Fruit fly (Drosophila melanogaster) ovary, adult (tissue): ENCODE measurements around the gene CG13896.

Source experiments
- CG17801 ChIP-seq: fragments of 200-800 bp; optimal IDR thresholded peaks from 2 replicates; lab custom pipeline; 2019; ENCODE audit warnings: missing biosample characterization, mild to moderate bottlenecking, missing genetic modification characterization, moderate library complexity; ENCODE audit not compliant: partially characterized antibody

Gene CG13896

DNA sequence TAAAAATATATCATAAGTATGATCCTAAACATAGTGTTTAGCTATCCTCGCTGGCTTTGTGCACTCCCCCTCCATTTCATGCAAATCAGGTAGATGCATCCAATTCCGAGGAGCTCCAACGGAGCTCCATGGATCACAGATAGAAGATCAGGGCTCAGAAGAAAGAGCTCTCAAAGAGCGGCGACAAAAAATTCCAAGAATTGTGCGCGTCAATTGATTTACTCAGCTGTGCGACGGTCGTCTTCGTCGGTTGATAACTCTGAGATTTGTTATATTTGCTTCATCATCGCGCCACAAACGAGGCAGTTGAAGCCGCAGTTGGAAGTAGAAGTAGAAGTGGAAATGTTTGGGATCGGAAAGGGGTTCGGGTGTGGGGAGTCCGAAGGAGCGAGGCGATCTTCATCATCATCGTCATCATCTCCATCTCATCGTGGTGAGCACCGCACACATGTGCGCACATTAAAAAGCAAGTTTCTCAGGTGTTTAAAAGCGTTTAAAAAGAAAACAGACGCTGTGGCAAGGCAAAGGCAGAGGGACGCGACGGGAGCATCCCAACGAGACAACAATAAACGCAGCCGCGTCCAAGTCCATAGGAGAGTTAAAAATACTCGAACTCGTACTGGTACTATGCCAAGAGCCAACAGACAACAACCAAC lies 21.7 kb upstream of the CG13896 start:
- no peak for TF ChIP-seq CG17801

dm6 chr3L:732290-732954 lies 20.8 kb upstream of the CG13896 start:
- TF ChIP-seq CG17801 = peak; percentile 52

DNA sequence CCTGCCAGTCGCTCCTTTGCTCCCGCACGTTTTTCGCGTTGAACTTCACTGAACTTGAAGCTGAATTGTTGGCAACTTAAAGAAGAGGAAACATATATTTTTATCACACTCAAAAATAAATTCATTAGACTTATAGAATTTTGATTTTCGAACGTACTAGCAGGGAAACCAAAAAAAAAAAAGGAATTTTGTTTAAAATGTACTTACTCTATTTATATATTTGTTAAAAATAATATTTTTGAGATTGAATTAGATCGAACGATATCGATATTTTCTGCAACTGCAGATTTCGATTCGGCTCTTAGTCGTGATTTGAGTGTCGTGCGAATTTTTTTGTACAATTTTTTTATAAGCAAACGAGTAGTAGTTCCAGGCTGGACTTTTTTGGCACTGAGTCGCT lies 19.8 kb upstream of the CG13896 start:
- no peak for TF ChIP-seq CG17801

dm6 chr3L:729345-729744 lies 17.7 kb upstream of the CG13896 start:
- TF ChIP-seq CG17801 = no peak

- no peak for TF ChIP-seq CG17801
Observed at dm6 chr3L:728579-728978, 16.9 kb upstream of the CG13896 start.

DNA sequence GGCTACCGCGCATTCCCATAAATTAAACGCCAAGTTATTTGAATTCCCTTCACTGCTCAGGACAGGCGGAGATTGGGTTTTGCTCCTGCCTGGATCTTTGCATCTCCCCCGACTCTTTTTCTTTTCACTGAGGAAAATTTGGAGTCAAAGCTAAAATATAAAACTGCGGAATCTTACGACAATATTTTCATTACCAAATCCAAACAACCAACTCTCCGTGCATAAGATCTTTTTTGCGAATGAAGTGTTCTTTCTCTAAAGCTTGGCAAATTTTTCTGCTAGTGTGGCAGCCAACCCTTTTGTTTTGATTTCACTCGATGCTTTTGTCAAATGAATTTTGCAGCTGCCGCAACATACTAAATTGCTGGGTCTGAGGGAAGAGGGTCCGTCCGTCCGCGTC lies 16.2 kb upstream of the CG13896 start:
- no peak for TF ChIP-seq CG17801

DNA sequence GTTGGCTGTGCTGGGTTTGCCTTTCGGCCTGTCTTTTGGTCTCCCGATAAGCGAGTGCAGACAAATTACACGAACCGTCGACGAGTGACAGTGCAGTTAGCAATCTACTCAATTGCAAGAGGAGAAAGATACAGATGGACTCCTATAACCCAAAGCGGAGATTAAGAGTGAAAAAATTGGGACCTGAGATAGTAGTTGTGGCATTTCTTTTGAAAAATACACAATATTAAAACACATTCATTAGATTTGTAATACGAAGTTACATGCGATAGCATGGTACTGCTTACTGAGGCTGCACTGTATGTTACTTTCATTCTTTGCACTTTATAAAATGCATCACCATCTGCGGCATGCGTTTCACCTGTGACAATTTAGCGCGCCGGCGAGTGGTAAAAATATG lies 15.5 kb upstream of the CG13896 start:
- TF ChIP-seq CG17801 = no peak

DNA sequence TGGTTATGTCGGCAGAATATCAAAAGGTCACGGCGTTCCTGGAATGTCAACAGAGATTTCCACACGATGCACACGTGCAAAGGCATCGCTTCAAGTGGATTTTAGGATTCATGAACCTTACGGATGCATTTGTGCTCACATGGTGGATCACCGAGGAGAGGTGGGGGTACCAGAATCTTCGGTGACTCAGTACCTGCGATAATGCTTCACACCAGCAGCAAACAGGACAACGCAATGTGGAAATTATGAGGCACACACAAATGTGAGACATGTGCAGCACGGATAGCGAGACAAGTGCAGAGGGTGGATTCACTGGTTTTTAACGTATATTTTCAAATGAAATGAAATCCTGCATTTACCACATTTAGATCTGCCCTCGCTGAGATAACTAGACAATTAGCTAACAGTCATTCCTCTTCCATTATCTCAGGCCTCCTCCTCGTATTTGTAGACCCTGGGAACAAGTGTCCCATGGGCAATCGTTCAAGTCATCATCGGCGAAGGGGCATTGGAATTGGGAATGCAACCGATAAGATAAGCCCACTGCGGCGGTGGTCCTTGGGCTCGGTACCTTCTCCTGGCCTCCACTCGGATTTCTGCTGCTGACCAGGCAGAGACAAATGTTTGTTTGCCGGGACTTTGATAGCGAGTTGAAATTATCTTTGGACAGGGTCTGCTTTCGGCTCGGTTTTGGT lies 15.0 kb upstream of the CG13896 start:
- no peak for TF ChIP-seq CG17801

DNA sequence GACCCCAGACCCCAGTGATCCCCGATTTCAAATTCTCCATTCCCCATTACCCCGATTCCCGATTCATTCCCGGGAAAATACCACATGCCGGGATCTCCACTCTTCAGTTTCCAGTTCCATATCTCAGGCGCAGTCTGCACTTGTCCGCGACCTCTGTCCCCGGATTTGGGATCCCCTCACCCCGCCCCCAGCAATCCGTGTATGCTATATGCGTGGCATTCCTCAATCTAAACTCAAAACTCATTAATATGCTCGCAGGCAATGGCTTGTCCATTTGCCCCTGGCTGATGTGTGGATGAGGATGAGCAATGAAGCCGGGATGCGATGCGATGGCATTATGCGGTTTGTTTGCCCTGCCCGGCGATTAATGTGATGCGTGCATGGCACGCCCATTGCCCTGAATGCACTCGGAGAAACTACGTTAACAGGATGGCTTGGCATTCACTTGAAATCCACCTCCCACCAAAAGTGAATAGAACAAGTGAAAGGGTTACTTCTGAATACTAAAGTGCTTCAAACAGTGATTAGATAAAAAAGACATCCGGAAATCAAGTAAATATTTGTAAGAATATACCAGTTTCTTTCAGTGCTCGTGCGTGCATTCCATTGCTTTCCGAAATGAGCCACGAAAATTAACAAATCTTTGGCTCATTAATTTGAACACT lies 14.0 kb upstream of the CG13896 start:
- no peak for TF ChIP-seq CG17801

DNA sequence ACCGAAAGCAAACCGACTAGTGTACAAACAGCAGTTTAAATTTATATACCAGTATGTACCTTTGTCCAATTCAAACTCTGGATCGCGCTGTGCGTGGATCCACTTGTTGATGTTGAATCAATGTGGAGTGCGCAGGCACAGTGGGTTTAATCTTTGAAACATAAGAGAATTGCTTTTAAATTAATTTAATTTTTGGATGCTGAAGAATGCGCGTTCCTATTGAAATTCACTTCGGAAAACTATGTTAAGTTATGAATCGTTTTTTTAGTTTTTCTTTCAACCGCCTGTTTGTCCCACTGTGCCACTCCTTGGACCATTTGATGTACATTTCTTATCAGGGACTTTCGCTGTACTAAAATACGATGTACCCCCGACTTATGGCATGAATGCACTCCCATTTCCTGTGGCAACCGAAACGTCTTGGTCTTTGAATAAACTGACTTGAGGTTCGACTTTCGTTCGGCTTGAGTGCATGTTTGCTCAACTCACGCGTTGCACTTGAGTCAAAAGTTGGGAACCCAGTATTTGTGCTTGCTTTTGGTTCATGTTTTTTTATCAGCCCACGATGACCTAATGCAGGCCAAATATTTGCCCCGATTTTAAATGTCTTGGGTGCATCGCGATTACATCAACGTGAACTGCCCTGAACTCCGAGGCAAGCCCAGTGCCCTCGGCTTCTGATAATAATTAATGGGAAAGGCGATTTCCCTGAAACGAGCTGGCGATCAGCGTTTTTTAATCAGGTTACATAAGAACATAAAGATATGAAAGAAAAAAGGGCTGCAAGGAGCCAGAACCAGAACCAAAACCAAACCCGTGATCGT lies 13.1 kb upstream of the CG13896 start:
- TF ChIP-seq CG17801 = peak; percentile 34

- no peak for TF ChIP-seq CG17801
Observed at dm6 chr3L:723654-724461, 12.2 kb upstream of the CG13896 start.

- no peak for TF ChIP-seq CG17801
Observed at dm6 chr3L:722386-722785, 10.7 kb upstream of the CG13896 start.

DNA sequence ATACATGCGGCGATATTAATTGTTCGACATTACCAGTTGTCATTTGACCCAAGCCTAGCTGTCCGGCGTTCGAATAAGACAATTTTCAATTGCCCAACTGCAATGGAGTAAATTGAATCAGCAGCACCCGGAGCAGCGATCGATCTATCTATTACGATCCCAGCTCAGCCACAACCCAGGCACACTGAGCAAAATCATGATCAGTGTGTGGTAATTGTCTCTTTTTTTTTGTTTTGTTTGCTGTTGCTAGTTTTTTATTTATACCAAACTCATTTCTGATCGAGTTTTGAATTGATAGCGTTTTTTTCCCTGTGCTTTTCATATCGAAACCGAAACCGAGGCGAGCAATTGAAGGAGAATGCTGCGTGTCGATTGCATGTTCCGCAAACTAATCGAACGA lies 10.2 kb upstream of the CG13896 start:
- no peak for TF ChIP-seq CG17801

DNA sequence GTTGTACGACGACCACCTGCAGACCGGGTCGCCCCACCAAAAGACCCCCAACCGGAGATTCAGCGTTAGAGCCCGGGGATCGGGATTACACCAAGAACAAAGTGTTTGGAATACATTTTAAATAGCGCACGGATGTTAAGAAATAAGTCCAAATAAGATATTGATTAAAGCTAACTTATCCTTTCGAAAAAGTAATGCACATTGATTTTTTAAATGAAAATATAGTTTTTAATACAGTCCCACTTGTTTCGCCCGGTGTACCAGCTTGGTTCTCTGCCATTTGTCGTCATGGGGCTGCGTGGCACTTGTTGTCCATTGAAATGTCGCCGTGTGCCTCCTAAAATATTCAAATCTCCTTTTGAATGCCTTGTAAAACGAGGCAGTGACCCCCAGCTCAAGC lies 9.4 kb upstream of the CG13896 start:
- TF ChIP-seq CG17801 = no peak

DNA sequence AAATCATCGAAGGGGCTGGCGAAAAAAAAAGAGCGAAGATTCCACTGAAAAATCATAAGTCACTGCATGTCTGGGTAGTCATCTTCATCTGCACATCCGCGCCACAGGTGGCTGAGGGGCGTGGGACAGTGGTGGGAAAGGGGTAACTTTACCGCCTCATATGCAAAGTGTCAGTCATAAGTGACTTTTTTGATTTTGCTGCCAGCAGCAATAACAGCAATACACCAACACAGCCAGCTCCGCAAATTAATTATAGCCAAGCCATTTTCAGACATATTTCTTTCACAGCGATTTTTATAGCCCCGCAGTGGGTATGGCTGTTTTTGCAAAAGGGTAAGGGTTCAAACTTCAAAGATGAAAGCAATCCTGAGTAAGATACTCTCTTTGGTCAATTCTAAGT lies 6.7 kb upstream of the CG13896 start:
- no peak for TF ChIP-seq CG17801

dm6 chr3L:716078-716477 lies 4.4 kb upstream of the CG13896 start:
- TF ChIP-seq CG17801 = no peak
